Worm (Caenorhabditis elegans) whole organism, L4 larva: ENCODE results near the gene C43C3.4.

ENCODE experiments used
- D1046.2 ChIP-seq: fragments of 200-800 bp; sonication (Bioruptor generic); IDR thresholded peaks from 2 replicates; pipeline ENCODE4 v1.3.6; 2022; ENCODE audit warnings: missing genetic modification characterization, missing compliant biosample characterization
- F10B5.3 ChIP-seq: sonication (generic microtip); optimal IDR thresholded peaks from 2 replicates; lab custom pipeline; 2016; ENCODE audit warnings: mild to moderate bottlenecking, missing genetic modification characterization, missing compliant biosample characterization
- R02D3.7 ChIP-seq: fragments of 150-350 bp; sonication (generic microtip); optimal IDR thresholded peaks from 3 replicates; lab custom pipeline; 2014; ENCODE audit warnings: missing biosample characterization, missing genetic modification characterization
- T20F7.1 ChIP-seq: fragments of 200-800 bp; sonication (Bioruptor generic); optimal IDR thresholded peaks from 2 replicates; lab custom pipeline; 2018; ENCODE audit warnings: mild to moderate bottlenecking, missing genetic modification characterization, missing compliant biosample characterization
- Y48G9A.11 ChIP-seq: fragments of 200-800 bp; sonication (Bioruptor generic); IDR thresholded peaks from 2 replicates; pipeline ENCODE4 v1.3.6; 2022; ENCODE audit warnings: missing genetic modification reagents, missing genetic modification characterization, missing compliant biosample characterization
- ZK546.5 ChIP-seq, 2 experiments: sonication (generic microtip); optimal IDR thresholded peaks; 2 replicates each; lab custom pipeline; 2017; ENCODE audit warnings: missing biosample characterization in 2 of 2, missing genetic modification characterization in 2 of 2
- ceh-28 ChIP-seq: fragments of 150-350 bp; optimal IDR thresholded peaks from 2 replicates; lab custom pipeline; 2014; ENCODE audit warnings: missing biosample characterization, missing genetic modification reagents, missing genetic modification characterization
- ceh-44 ChIP-seq: fragments of 200-800 bp; sonication (Bioruptor generic); IDR thresholded peaks from 2 replicates; pipeline ENCODE4 v1.3.6; 2022; ENCODE audit warnings: missing genetic modification reagents, missing genetic modification characterization, missing compliant biosample characterization
- ces-1 ChIP-seq: fragments of 150-350 bp; sonication (generic microtip); optimal IDR thresholded peaks from 4 replicates; lab custom pipeline; 2014; ENCODE audit warnings: missing biosample characterization, missing genetic modification reagents, missing genetic modification characterization
- ctbp-1 ChIP-seq: fragments of 200-800 bp; sonication (Bioruptor generic); IDR thresholded peaks from 2 replicates; pipeline ENCODE4 v1.3.6; 2022; ENCODE audit warnings: missing genetic modification reagents, missing genetic modification characterization, missing compliant biosample characterization
- dmd-8 ChIP-seq: fragments of 200-800 bp; sonication (Bioruptor generic); IDR thresholded peaks from 2 replicates; pipeline ENCODE4 v1.3.6; 2022; ENCODE audit warnings: missing genetic modification characterization, missing compliant biosample characterization
- dmd-9 ChIP-seq: fragments of 200-800 bp; sonication (Bioruptor generic); IDR thresholded peaks from 2 replicates; pipeline ENCODE4 v1.3.6; 2022; ENCODE audit warnings: missing genetic modification reagents, missing genetic modification characterization, missing compliant biosample characterization
- dve-1 ChIP-seq: sonication (generic microtip); optimal IDR thresholded peaks from 2 replicates; lab custom pipeline; 2017; ENCODE audit warnings: antibody characterized with exemption, mild to moderate bottlenecking, missing genetic modification characterization, missing compliant biosample characterization; ENCODE audit not compliant: insufficient read depth
- hlh-11 ChIP-seq: fragments of 200-800 bp; sonication (Bioruptor generic); optimal IDR thresholded peaks from 2 replicates; lab custom pipeline; 2018; ENCODE audit warnings: mild to moderate bottlenecking, missing genetic modification characterization, missing compliant biosample characterization
- hlh-30 ChIP-seq: sonication (generic microtip); optimal IDR thresholded peaks from 2 replicates; lab custom pipeline; 2017; ENCODE audit warnings: antibody characterized with exemption, mild to moderate bottlenecking, missing genetic modification characterization, missing compliant biosample characterization; ENCODE audit not compliant: insufficient read depth
- lin-29 ChIP-seq: fragments of 200-800 bp; sonication (Bioruptor generic); IDR thresholded peaks from 2 replicates; pipeline ENCODE4 v1.3.6; 2022; ENCODE audit warnings: missing genetic modification reagents, missing genetic modification characterization, missing compliant biosample characterization
- lin-38 ChIP-seq: fragments of 200-800 bp; sonication (Bioruptor generic); IDR thresholded peaks from 2 replicates; pipeline ENCODE4 v1.3.6; 2022; ENCODE audit warnings: missing genetic modification reagents, missing genetic modification characterization, missing compliant biosample characterization
- lin-39 ChIP-seq: fragments of 150-350 bp; optimal IDR thresholded peaks from 2 replicates; lab custom pipeline; 2014; ENCODE audit warnings: missing biosample characterization, missing genetic modification reagents, missing genetic modification characterization
- lir-3 ChIP-seq: sonication (generic microtip); optimal IDR thresholded peaks from 2 replicates; lab custom pipeline; 2016; ENCODE audit warnings: mild to moderate bottlenecking, missing genetic modification characterization, missing compliant biosample characterization
- lsy-2 ChIP-seq, 2 experiments: fragments of 150-350 bp in 1 of 2; sonication (generic microtip) in 1 of 2; optimal IDR thresholded peaks; 2 replicates each; lab custom pipeline; 2014 to 2017; ENCODE audit warnings: missing biosample characterization in 2 of 2, missing genetic modification characterization in 2 of 2
- madf-9 ChIP-seq: fragments of 200-800 bp; sonication (Bioruptor generic); conservative IDR thresholded peaks from 2 replicates; pipeline ENCODE4 v1.3.6; 2022; ENCODE audit warnings: missing genetic modification reagents, missing genetic modification characterization, missing compliant biosample characterization
- mdt-29 ChIP-seq: fragments of 200-800 bp; sonication (Bioruptor generic); IDR thresholded peaks from 2 replicates; pipeline ENCODE4 v1.3.6; 2022; ENCODE audit warnings: missing genetic modification reagents, missing genetic modification characterization, missing compliant biosample characterization
- mes-2 ChIP-seq: sonication (generic microtip); optimal IDR thresholded peaks from 2 replicates; lab custom pipeline; 2016; ENCODE audit warnings: missing genotype, mild to moderate bottlenecking, missing genetic modification characterization, missing compliant biosample characterization; ENCODE audit not compliant: poor library complexity, severe bottlenecking
- nhr-102 ChIP-seq: sonication (generic microtip); optimal IDR thresholded peaks from 2 replicates; lab custom pipeline; 2016; ENCODE audit warnings: mild to moderate bottlenecking, missing genetic modification characterization, moderate library complexity, missing compliant biosample characterization
- nhr-28 ChIP-seq: fragments of 150-350 bp; optimal IDR thresholded peaks from 2 replicates; lab custom pipeline; 2014; ENCODE audit warnings: missing biosample characterization, missing genetic modification characterization
- nhr-41 ChIP-seq: fragments of 200-800 bp; sonication (Bioruptor generic); IDR thresholded peaks from 2 replicates; pipeline ENCODE4 v1.3.6; 2022; ENCODE audit warnings: missing genetic modification reagents, missing genetic modification characterization, missing compliant biosample characterization
- nhr-48 ChIP-seq: sonication (generic microtip); optimal IDR thresholded peaks from 2 replicates; lab custom pipeline; 2016; ENCODE audit warnings: mild to moderate bottlenecking, missing genetic modification characterization, missing compliant biosample characterization
- nhr-76 ChIP-seq: fragments of 150-350 bp; optimal IDR thresholded peaks from 2 replicates; lab custom pipeline; 2014; ENCODE audit warnings: missing biosample characterization, missing genetic modification characterization
- rbr-2 ChIP-seq: sonication (generic microtip); optimal IDR thresholded peaks from 2 replicates; lab custom pipeline; 2016; ENCODE audit warnings: missing genotype, missing genetic modification characterization, missing compliant biosample characterization
- saeg-2 ChIP-seq: fragments of 200-800 bp; sonication (Bioruptor generic); IDR thresholded peaks from 2 replicates; pipeline ENCODE4 v1.3.6; 2022; ENCODE audit warnings: missing genetic modification reagents, missing genetic modification characterization, missing compliant biosample characterization
- sdz-12 ChIP-seq: fragments of 200-800 bp; sonication (Bioruptor generic); optimal IDR thresholded peaks from 2 replicates; lab custom pipeline; 2018; ENCODE audit warnings: mild to moderate bottlenecking, missing genetic modification characterization, missing compliant biosample characterization
- set-16 ChIP-seq: fragments of 200-800 bp; sonication (Bioruptor generic); IDR thresholded peaks from 2 replicates; pipeline ENCODE4 v1.3.6; 2022; ENCODE audit warnings: missing genetic modification reagents, missing genetic modification characterization, missing compliant biosample characterization
- skn-1 ChIP-seq: fragments of 150-350 bp; optimal IDR thresholded peaks from 2 replicates; lab custom pipeline; 2014; ENCODE audit warnings: missing biosample characterization, missing genetic modification characterization
- snpc-4 ChIP-seq: fragments of 150-350 bp; optimal IDR thresholded peaks from 2 replicates; lab custom pipeline; 2014; ENCODE audit warnings: missing biosample characterization, missing genetic modification characterization
- tra-1 ChIP-seq: fragments of 200-800 bp; sonication (Bioruptor generic); IDR thresholded peaks from 2 replicates; pipeline ENCODE4 v1.3.6; 2022; ENCODE audit warnings: missing genetic modification reagents, missing genetic modification characterization, missing compliant biosample characterization
- unc-62 ChIP-seq, 3 experiments: fragments of 150-350 bp in 1 of 3; sonication (generic microtip); optimal IDR thresholded peaks in 2 of 3; peaks in 1 of 3; 1 replicate in 1 of 3; 2 replicates in 2 of 3; lab custom pipeline; 2014 to 2017; ENCODE audit warnings: missing biosample characterization in 3 of 3, missing genetic modification characterization in 3 of 3, missing genetic modification reagents in 3 of 3, missing genotype in 1 of 3
- zfp-2 ChIP-seq: sonication (generic microtip); optimal IDR thresholded peaks from 2 replicates; lab custom pipeline; 2016; ENCODE audit warnings: mild to moderate bottlenecking, missing genetic modification characterization, missing compliant biosample characterization
- zfp-3 ChIP-seq: fragments of 200-800 bp; sonication (Bioruptor generic); conservative IDR thresholded peaks from 2 replicates; pipeline ENCODE4 v1.3.6; 2022; ENCODE audit warnings: missing genetic modification reagents, missing genetic modification characterization, missing compliant biosample characterization
- zip-2 ChIP-seq: fragments of 150-350 bp; optimal IDR thresholded peaks from 2 replicates; lab custom pipeline; 2014; ENCODE audit warnings: missing biosample characterization, missing genetic modification characterization

The C43C3.4 gene

ce11 chrX:9637700-9638099 lies 37.0 kb downstream of the C43C3.4 start (continued):
- TF ChIP-seq lir-3 (tag; lab: Kevin White, UChicago) (peak; percentile 58), nhr-48 (tag; lab: Kevin White, UChicago) (peak; percentile 70), snpc-4 (no peak), zfp-2 (tag; lab: Kevin White, UChicago) (no peak), sdz-12 (peak; percentile 61), lin-39 (tag; lab: Kevin White, UChicago) (no peak), lin-38 (GFP tag; lab: Robert Waterston, UW) (peak; percentile 75), T20F7.1 (GFP tag; lab: Kevin White, UChicago) (peak; percentile 46), lin-29 (GFP tag; lab: Robert Waterston, UW) (peak; percentile 15; the same call in 1 of the 2 replicates), ZK546.5 (tag; optimal IDR thresholded peaks at IDR 0.05; lab: Kevin White, UChicago) (no peak), F10B5.3 (peak; percentile 65), dve-1 (peak; percentile 40), ceh-44 (GFP tag; lab: Robert Waterston, UW) (peak; percentile 91), unc-62 (GFP tag; optimal IDR thresholded peaks at IDR 0.05 in 1 of 2; lab: Kevin White, UChicago) (no peak), unc-62 (tag; optimal IDR thresholded peaks at IDR 0.05; lab: Kevin White, UChicago) (no peak), lsy-2 (tag; optimal IDR thresholded peaks at IDR 0.05; lab: Kevin White, UChicago) (peak in 1 of 2 experiments; percentile 41)

- TF ChIP-seq Y48G9A.11 (GFP tag; lab: Robert Waterston, UW) (0 out of 2 replicates have a peak, but pooled peaks have one; percentile 8), skn-1 (tag; lab: Kevin White, UChicago) (no peak), nhr-41 (GFP tag; lab: Robert Waterston, UW) (0 out of 2 replicates have a peak, but pooled peaks have one; percentile 18), D1046.2 (GFP tag; lab: Robert Waterston, UW) (no peak), madf-9 (GFP tag; lab: Robert Waterston, UW) (peak; percentile 63), unc-62 (GFP tag; optimal IDR thresholded peaks at IDR 0.05 in 1 of 2; lab: Kevin White, UChicago) (peak in 1 of 2 experiments; percentile 96), unc-62 (tag; optimal IDR thresholded peaks at IDR 0.05; lab: Kevin White, UChicago) (no peak), mes-2 (peak; percentile 49), rbr-2 (tag; lab: Kevin White, UChicago) (peak; percentile 26), ctbp-1 (GFP tag; lab: Robert Waterston, UW) (no peak), hlh-11 (tag; lab: Kevin White, UChicago) (peak; percentile 64), lin-29 (GFP tag; lab: Robert Waterston, UW) (no peak), saeg-2 (GFP tag; lab: Robert Waterston, UW) (no peak), nhr-28 (peak; percentile 45), nhr-76 (tag; lab: Kevin White, UChicago) (no peak)
- TF ChIP-seq, all 104 proteins: peak for 8
Observed at ce11 chrX:9637137-9637536, 37.6 kb downstream of the C43C3.4 start.

- no peak for TF ChIP-seq mdt-29 (GFP tag; lab: Robert Waterston, UW)
- no peak for TF ChIP-seq dve-1
- no peak for TF ChIP-seq set-16 (GFP tag; lab: Robert Waterston, UW)
- no peak for TF ChIP-seq saeg-2 (GFP tag; lab: Robert Waterston, UW)
- no peak for TF ChIP-seq D1046.2 (GFP tag; lab: Robert Waterston, UW)
- TF ChIP-seq nhr-41 (GFP tag; lab: Robert Waterston, UW), result no peak
- no peak for TF ChIP-seq dmd-8 (GFP tag; lab: Robert Waterston, UW)
- no peak for TF ChIP-seq zfp-3 (GFP tag; lab: Robert Waterston, UW)
- no peak for TF ChIP-seq nhr-102 (tag; lab: Kevin White, UChicago)
- TF ChIP-seq tra-1 (GFP tag; lab: Robert Waterston, UW), result no peak
- no peak for TF ChIP-seq zip-2 (tag; lab: Kevin White, UChicago)
- no peak for TF ChIP-seq ceh-28
- TF ChIP-seq R02D3.7 (tag; lab: Kevin White, UChicago), result no peak
- no peak for TF ChIP-seq lir-3 (tag; lab: Kevin White, UChicago)
- no peak for TF ChIP-seq hlh-30
- no peak for TF ChIP-seq dmd-9 (GFP tag; lab: Robert Waterston, UW)
- no peak for TF ChIP-seq ces-1
Observed at ce11 chrX:9635376-9635775, 39.3 kb downstream of the C43C3.4 start, which contains the start of gene F34H10.5. Gene F34H10.5 (plus strand): TSS chrX:9635676.
